Fruit fly (Drosophila melanogaster): ENCODE measurements around the gene fzy.

DNA sequence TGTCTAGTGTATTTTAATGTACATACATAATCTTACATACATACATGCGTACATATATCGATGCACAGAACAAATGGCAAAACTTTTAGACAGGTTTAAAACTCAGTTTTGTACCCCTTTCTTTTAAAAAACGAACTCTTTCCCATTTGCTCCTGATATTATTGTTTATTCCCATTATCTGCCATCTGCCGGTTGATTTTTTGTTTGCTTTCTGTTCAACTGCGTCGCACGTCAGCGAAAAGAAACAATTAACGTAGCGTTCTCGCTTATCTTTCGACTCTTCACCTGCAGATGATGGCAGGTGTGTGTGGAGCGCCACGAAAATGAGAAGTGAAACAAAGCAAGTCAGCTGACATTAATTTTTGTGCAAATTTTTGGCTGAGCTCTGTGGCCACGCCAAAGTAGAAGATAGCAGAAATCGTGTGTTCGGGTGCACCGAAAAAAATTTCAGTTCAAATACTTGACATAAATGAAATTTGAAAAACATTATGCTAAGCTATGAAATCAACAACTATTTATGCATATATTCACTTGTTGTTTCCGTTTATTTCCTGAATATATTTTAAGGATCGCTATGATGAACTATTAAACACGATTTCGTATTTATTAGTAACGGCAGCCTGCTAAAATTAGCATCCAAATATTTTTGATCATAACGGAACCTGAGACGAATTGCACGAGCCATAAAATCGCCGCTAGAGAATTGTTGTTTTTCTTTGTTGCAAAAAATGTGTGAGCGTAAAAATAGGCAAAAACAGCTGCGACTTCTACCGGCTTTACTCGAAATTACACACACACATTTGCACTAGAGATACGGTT is 39.9 kb upstream of the fzy start:
- TF ChIP-seq net (GFP tag; optimal IDR thresholded peaks at IDR 0.05) (no peak), CG7368 (GFP tag; optimal IDR thresholded peaks at IDR 0.05) (no peak), fkh (GFP tag; optimal IDR thresholded peaks at IDR 0.05) (peak; percentile 50), Met (GFP tag; optimal IDR thresholded peaks at IDR 0.05) (peak; percentile 15), achi (GFP tag; optimal IDR thresholded peaks at IDR 0.05) (peak; percentile 34)

Measured in whole organism, prepupa.